Fruit fly (Drosophila melanogaster) whole organism, embryonic: ENCODE measurements around the gene CG2256.
A peak's percentile ranks its signal among the peaks of the same experiment; 100 is the strongest.

ENCODE experiments used
- Atf-2 ChIP-seq: fragments of 200-800 bp; sonication (Bioruptor generic); optimal IDR thresholded peaks from 2 replicates; lab custom pipeline; 2016; ENCODE audit warnings: missing biosample characterization, missing genetic modification characterization
- Atf6 ChIP-seq: fragments of 200-800 bp; sonication (Bioruptor generic); IDR thresholded peaks from 2 replicates; pipeline ENCODE4 v1.3.6; 2022; ENCODE audit warnings: missing biosample characterization, missing genetic modification characterization
- CG1024 ChIP-seq: fragments of 200-800 bp; sonication (Bioruptor generic); IDR thresholded peaks from 2 replicates; pipeline ENCODE4 v1.3.6; 2022; ENCODE audit warnings: missing biosample characterization, missing genetic modification characterization
- CG10462 ChIP-seq: fragments of 200-800 bp; sonication (Bioruptor generic); optimal IDR thresholded peaks from 2 replicates; lab custom pipeline; 2016; ENCODE audit warnings: missing biosample characterization, missing genetic modification characterization
- CG12219 ChIP-seq: fragments of 200-800 bp; sonication (Bioruptor generic); optimal IDR thresholded peaks from 3 replicates; lab custom pipeline; 2018; ENCODE audit warnings: missing biosample characterization, mild to moderate bottlenecking, missing genetic modification characterization
- CG12391 ChIP-seq: fragments of 200-800 bp; sonication (Bioruptor generic); optimal IDR thresholded peaks from 3 replicates; lab custom pipeline; 2018; ENCODE audit warnings: missing biosample characterization, mild to moderate bottlenecking, missing genetic modification characterization, moderate library complexity
- CG12744 ChIP-seq: fragments of 200-800 bp; sonication (Bioruptor generic); optimal IDR thresholded peaks from 2 replicates; lab custom pipeline; 2016; ENCODE audit warnings: missing biosample characterization, missing genetic modification characterization
- CG1529 ChIP-seq: fragments of 200-800 bp; sonication (Bioruptor generic); optimal IDR thresholded peaks from 3 replicates; lab custom pipeline; 2018; ENCODE audit warnings: missing biosample characterization, missing genetic modification characterization
- CG16863 ChIP-seq: fragments of 200-800 bp; sonication (Bioruptor generic); optimal IDR thresholded peaks from 3 replicates; lab custom pipeline; 2016; ENCODE audit warnings: missing biosample characterization, missing genetic modification characterization
- CG17328 ChIP-seq: fragments of 200-800 bp; sonication (Bioruptor generic); IDR thresholded peaks from 2 replicates; pipeline ENCODE4 v1.3.6; 2022; ENCODE audit warnings: missing biosample characterization, missing genetic modification characterization
- CG18599 ChIP-seq: fragments of 200-800 bp; sonication (Bioruptor generic); optimal IDR thresholded peaks from 3 replicates; lab custom pipeline; 2017; ENCODE audit warnings: missing biosample characterization, missing genetic modification characterization, mild to moderate bottlenecking, moderate library complexity, missing genetic modification reagents
- CG2202 ChIP-seq: fragments of 200-800 bp; sonication (Bioruptor generic); optimal IDR thresholded peaks from 2 replicates; lab custom pipeline; 2018; ENCODE audit warnings: missing biosample characterization, mild to moderate bottlenecking, missing genetic modification characterization
- CG31388 ChIP-seq: fragments of 200-800 bp; sonication (Bioruptor generic); optimal IDR thresholded peaks from 2 replicates; lab custom pipeline; 2016; ENCODE audit warnings: missing biosample characterization, missing genetic modification characterization
- CG3726 ChIP-seq: fragments of 200-800 bp; sonication (Bioruptor generic); IDR thresholded peaks from 3 replicates; pipeline ENCODE4, ENCODE4 v1.3.6; 2022; ENCODE audit warnings: missing biosample characterization, missing genetic modification characterization
- CG3838 ChIP-seq: fragments of 200-800 bp; sonication (Bioruptor generic); optimal IDR thresholded peaks from 3 replicates; lab custom pipeline; 2016; ENCODE audit warnings: missing biosample characterization, missing genetic modification characterization
- CG4328 ChIP-seq: fragments of 200-800 bp; sonication (Bioruptor generic); optimal IDR thresholded peaks from 3 replicates; lab custom pipeline; 2017; ENCODE audit warnings: missing biosample characterization, missing genetic modification reagents, missing genetic modification characterization
- CG5180 ChIP-seq: fragments of 200-800 bp; sonication (Bioruptor generic); optimal IDR thresholded peaks from 3 replicates; lab custom pipeline; 2017; ENCODE audit warnings: missing biosample characterization, missing genetic modification characterization, mild to moderate bottlenecking, moderate library complexity, missing genetic modification reagents
- CG6254 ChIP-seq: fragments of 200-800 bp; sonication (Bioruptor generic); optimal IDR thresholded peaks from 3 replicates; lab custom pipeline; 2017; ENCODE audit warnings: mild to moderate bottlenecking, missing biosample characterization, missing genetic modification reagents, missing genetic modification characterization
- CG6272 ChIP-seq: fragments of 200-800 bp; sonication (Bioruptor generic); IDR thresholded peaks from 2 replicates; pipeline ENCODE4 v1.3.6; 2022; ENCODE audit warnings: missing biosample characterization, missing genetic modification characterization
- CG6765 ChIP-seq: fragments of 200-800 bp; sonication (Bioruptor generic); optimal IDR thresholded peaks from 3 replicates; lab custom pipeline; 2017; ENCODE audit warnings: missing biosample characterization, mild to moderate bottlenecking, missing genetic modification characterization
- CG7839 ChIP-seq: fragments of 200-800 bp; sonication (Bioruptor generic); optimal IDR thresholded peaks from 3 replicates; lab custom pipeline; 2018; ENCODE audit warnings: missing biosample characterization, mild to moderate bottlenecking, missing genetic modification characterization, moderate library complexity
- CG7987 ChIP-seq: fragments of 200-800 bp; sonication (Bioruptor generic); optimal IDR thresholded peaks from 2 replicates; lab custom pipeline; 2018; ENCODE audit warnings: missing biosample characterization, mild to moderate bottlenecking, missing genetic modification characterization, moderate library complexity
- CG9797 ChIP-seq: fragments of 200-800 bp; sonication (Bioruptor generic); optimal IDR thresholded peaks from 3 replicates; lab custom pipeline; 2018; ENCODE audit warnings: missing biosample characterization, mild to moderate bottlenecking, missing genetic modification characterization
- E2f2 ChIP-seq: fragments of 200-800 bp; sonication (Bioruptor generic); IDR thresholded peaks from 2 replicates; pipeline ENCODE4 v1.3.6; 2022; ENCODE audit warnings: missing biosample characterization, missing genetic modification characterization
- ERR ChIP-seq: fragments of 200-800 bp; sonication (Bioruptor generic); optimal IDR thresholded peaks from 2 replicates; lab custom pipeline; 2016; ENCODE audit warnings: missing biosample characterization, missing genetic modification characterization
- Fer1 ChIP-seq: fragments of 200-800 bp; sonication (Bioruptor generic); optimal IDR thresholded peaks from 2 replicates; lab custom pipeline; 2017; ENCODE audit warnings: missing biosample characterization, mild to moderate bottlenecking, missing genetic modification characterization
- HLHmδ ChIP-seq: fragments of 200-800 bp; sonication (Bioruptor generic); optimal IDR thresholded peaks from 2 replicates; lab custom pipeline; 2018; ENCODE audit warnings: missing biosample characterization, mild to moderate bottlenecking, missing genetic modification characterization, moderate library complexity
- HmgD ChIP-seq: fragments of 200-800 bp; sonication (Bioruptor generic); optimal IDR thresholded peaks from 3 replicates; lab custom pipeline; 2016; ENCODE audit warnings: missing biosample characterization, missing genetic modification characterization
- Hr39 ChIP-seq: fragments of >200 bp; optimal IDR thresholded peaks from 2 replicates; lab custom pipeline; 2017
- Med ChIP-seq: fragments of 200-800 bp; sonication (Bioruptor generic); peaks from one replicate; lab custom pipeline; 2016; ENCODE audit warnings: missing biosample characterization, missing genetic modification characterization, mild to moderate bottlenecking, inconsistent platforms, moderate library complexity
- bbx ChIP-seq: fragments of 200-800 bp; sonication (Bioruptor generic); IDR thresholded peaks from 2 replicates; pipeline ENCODE4 v1.3.6; 2022; ENCODE audit warnings: missing biosample characterization, missing genetic modification characterization; ENCODE audit not compliant: partially characterized antibody
- bigmax ChIP-seq: fragments of 200-800 bp; sonication (Bioruptor generic); optimal IDR thresholded peaks from 2 replicates; lab custom pipeline; 2018; ENCODE audit warnings: missing biosample characterization, mild to moderate bottlenecking, missing genetic modification characterization
- br ChIP-seq: fragments of >200 bp; optimal IDR thresholded peaks from 2 replicates; lab custom pipeline; 2017
- crol ChIP-seq: fragments of 200-800 bp; sonication (Bioruptor generic); IDR thresholded peaks from 2 replicates; pipeline ENCODE4 v1.3.6; 2022; ENCODE audit warnings: missing biosample characterization, missing genetic modification characterization
- dati ChIP-seq: fragments of 200-800 bp; sonication (Bioruptor generic); IDR thresholded peaks from 2 replicates; pipeline ENCODE4 v1.3.6; 2022; ENCODE audit warnings: missing biosample characterization, missing genetic modification characterization
- disco-r ChIP-seq: fragments of 200-800 bp; sonication (Bioruptor generic); optimal IDR thresholded peaks from 2 replicates; lab custom pipeline; 2016; ENCODE audit warnings: missing biosample characterization, missing genetic modification characterization
- dmrt99B ChIP-seq: fragments of 200-800 bp; sonication (Bioruptor generic); optimal IDR thresholded peaks from 2 replicates; lab custom pipeline; 2018; ENCODE audit warnings: missing biosample characterization, mild to moderate bottlenecking, missing genetic modification characterization, moderate library complexity
- eve ChIP-seq, 2 experiments: fragments of >200 bp; optimal IDR thresholded peaks; 2 replicates each; lab custom pipeline; 2017; ENCODE audit warnings: missing biosample characterization in 2 of 2, missing genetic modification characterization in 2 of 2
- fd102C ChIP-seq: fragments of 200-800 bp; sonication (Bioruptor generic); optimal IDR thresholded peaks from 2 replicates; lab custom pipeline; 2018; ENCODE audit warnings: missing biosample characterization, mild to moderate bottlenecking, missing genetic modification characterization, moderate library complexity
- her ChIP-seq: fragments of 200-800 bp; sonication (Bioruptor generic); optimal IDR thresholded peaks from 2 replicates; lab custom pipeline; 2016; ENCODE audit warnings: missing biosample characterization, missing genetic modification characterization
- knrl ChIP-seq: fragments of 200-800 bp; sonication (Bioruptor generic); IDR thresholded peaks from 3 replicates; pipeline ENCODE4 v1.3.6; 2022; ENCODE audit warnings: missing biosample characterization, missing genetic modification characterization; ENCODE audit not compliant: partially characterized antibody
- mam ChIP-seq: fragments of 200-800 bp; sonication (Bioruptor generic); optimal IDR thresholded peaks from 3 replicates; lab custom pipeline; 2016; ENCODE audit warnings: missing biosample characterization, missing genetic modification characterization
- otp ChIP-seq: fragments of 200-800 bp; sonication (Bioruptor generic); IDR thresholded peaks from 3 replicates; pipeline ENCODE4, ENCODE4 v1.3.6; 2022; ENCODE audit warnings: missing biosample characterization, missing genetic modification characterization
- ro ChIP-seq: fragments of 200-800 bp; sonication (Bioruptor generic); IDR thresholded peaks from 2 replicates; pipeline ENCODE4 v1.3.6; 2022; ENCODE audit warnings: missing biosample characterization, missing genetic modification characterization
- sr ChIP-seq: fragments of 200-800 bp; sonication (Bioruptor generic); IDR thresholded peaks from 3 replicates; pipeline ENCODE4 v1.3.6; 2022; ENCODE audit warnings: missing biosample characterization, missing genetic modification characterization
- stwl ChIP-seq: fragments of 200-800 bp; sonication (Bioruptor generic); optimal IDR thresholded peaks from 3 replicates; lab custom pipeline; 2018; ENCODE audit warnings: missing biosample characterization, mild to moderate bottlenecking, missing genetic modification characterization, moderate library complexity
- sug ChIP-seq: fragments of 200-800 bp; optimal IDR thresholded peaks from 2 replicates; lab custom pipeline; 2019; ENCODE audit warnings: missing biosample characterization, mild to moderate bottlenecking, missing genetic modification characterization, moderate library complexity
- tll ChIP-seq, 2 experiments: fragments of 200-800 bp in 1 of 2; fragments of >200 bp in 1 of 2; sonication (Bioruptor generic) in 1 of 2; optimal IDR thresholded peaks; 2 replicates each; lab custom pipeline; 2017 to 2019; ENCODE audit warnings: missing biosample characterization in 2 of 2, missing genetic modification characterization in 2 of 2, mild to moderate bottlenecking in 1 of 2, moderate library complexity in 1 of 2
- tna ChIP-seq: fragments of 200-800 bp; sonication (Bioruptor generic); IDR thresholded peaks from 2 replicates; pipeline ENCODE4 v1.3.6; 2022; ENCODE audit warnings: missing biosample characterization, missing genetic modification characterization; ENCODE audit not compliant: partially characterized antibody
- trh ChIP-seq: fragments of 200-800 bp; sonication (Bioruptor generic); optimal IDR thresholded peaks from 2 replicates; lab custom pipeline; 2016; ENCODE audit warnings: missing biosample characterization, missing genetic modification characterization

The CG2256 gene

dm6 chrX:8091017-8091620 is 4.1 kb upstream of the CG2256 start (continued):
- peak; percentile 82 for TF ChIP-seq CG3838
- peak; percentile 98 for TF ChIP-seq Atf6 (GFP tag; lab: Robert Waterston, UW)
- peak; percentile 97 for TF ChIP-seq CG7839 (tag; lab: Kevin White, UChicago)
- TF ChIP-seq HLHmδ, result no peak
- TF ChIP-seq tna (GFP tag; lab: Robert Waterston, UW), result 0 out of 2 replicates have a peak, but pooled peaks have one; percentile 8
- TF ChIP-seq knrl (GFP tag; lab: Robert Waterston, UW), result peak; percentile 48; the same call in 2 of the 3 replicates
- TF ChIP-seq CG18599, result peak; percentile 99
- peak; percentile 32 for TF ChIP-seq HmgD (GFP tag; lab: Kevin White, UChicago)
- TF ChIP-seq dmrt99B (tag; lab: Kevin White, UChicago), result peak; percentile 97
- peak; percentile 93 for TF ChIP-seq CG10462 (GFP tag; lab: Kevin White, UChicago)
- TF ChIP-seq CG12744 (GFP tag; lab: Kevin White, UChicago), result peak; percentile 83
- TF ChIP-seq fd102C, result peak; percentile 7
- TF ChIP-seq CG5180 (GFP tag; lab: Kevin White, UChicago), result peak; percentile 88
- peak; percentile 87 for TF ChIP-seq E2f2 (GFP tag; lab: Robert Waterston, UW)
- TF ChIP-seq stwl, result peak; percentile 25
- peak in 1 of 2 experiments; percentile 97 for TF ChIP-seq eve (GFP tag; optimal IDR thresholded peaks at IDR 0.05; lab: Kevin White, UChicago)
- TF ChIP-seq CG12219, result peak; percentile 96
- peak; percentile 51 for TF ChIP-seq bigmax (GFP tag; lab: Kevin White, UChicago)
- peak; percentile 90 for TF ChIP-seq trh (GFP tag; lab: Kevin White, UChicago)
- TF ChIP-seq Fer1 (GFP tag; lab: Kevin White, UChicago), result peak; percentile 98
- no peak; the same call in 1 of the 2 replicates for TF ChIP-seq bbx (GFP tag; lab: Robert Waterston, UW)
- TF ChIP-seq CG2202 (tag; lab: Kevin White, UChicago), result peak; percentile 92
- TF ChIP-seq CG1529 (GFP tag; lab: Kevin White, UChicago), result peak; percentile 93
- TF ChIP-seq CG17328 (GFP tag; lab: Robert Waterston, UW), result peak; percentile 99
- peak; percentile 99 for TF ChIP-seq otp (GFP tag; lab: Robert Waterston, UW)
- peak; percentile 79 for TF ChIP-seq CG4328
- peak; percentile 88 for TF ChIP-seq CG16863 (GFP tag; lab: Kevin White, UChicago)
- peak; percentile 86 for TF ChIP-seq sug (tag; lab: Kevin White, UChicago)
- TF ChIP-seq CG6272 (GFP tag; lab: Robert Waterston, UW), result peak; percentile 97
- TF ChIP-seq CG7987, result peak; percentile 84
- peak; percentile 98 for TF ChIP-seq Med (GFP tag; lab: Kevin White, UChicago)
- TF ChIP-seq sr (GFP tag; lab: Robert Waterston, UW), result peak; percentile 96
- TF ChIP-seq br, result no peak
- peak; percentile 94 for TF ChIP-seq crol
- peak; percentile 95 for TF ChIP-seq CG6765
- no peak for TF ChIP-seq Hr39 (lab: Kevin White, UChicago)
- peak; percentile 79 for TF ChIP-seq her
- peak; percentile 89 for TF ChIP-seq CG31388 (GFP tag; lab: Kevin White, UChicago)
- TF ChIP-seq Atf-2 (GFP tag; lab: Kevin White, UChicago), result peak; percentile 84
- TF ChIP-seq mam (GFP tag; lab: Kevin White, UChicago), result peak; percentile 91
- TF ChIP-seq dati (GFP tag; lab: Robert Waterston, UW), result peak; percentile 97
- peak; percentile 97 for TF ChIP-seq CG12391 (tag; lab: Kevin White, UChicago)
- peak; percentile 67 for TF ChIP-seq disco-r (GFP tag; lab: Kevin White, UChicago)
- TF ChIP-seq ro (GFP tag; lab: Robert Waterston, UW), result peak; percentile 95
- TF ChIP-seq CG6254 (GFP tag; lab: Kevin White, UChicago), result peak; percentile 94
- peak; percentile 96 for TF ChIP-seq CG1024 (GFP tag; lab: Robert Waterston, UW)
- no peak for TF ChIP-seq tll (GFP tag; optimal IDR thresholded peaks at IDR 0.05; lab: Kevin White, UChicago)
- peak; percentile 85 for TF ChIP-seq ERR (GFP tag; lab: Kevin White, UChicago)
- TF ChIP-seq CG3726 (GFP tag; lab: Robert Waterston, UW), result peak; percentile 96
- peak; percentile 42 for TF ChIP-seq CG9797 (GFP tag; lab: Kevin White, UChicago)
